Fruit fly (Drosophila melanogaster): ENCODE results near the gene CG7099.

Gene CG7099

dm6 chr2L:13378488-13378964 is 8.8 kb upstream of the CG7099 start, which contains the start of the genes CG9302 and beta'COP (continued):
- TF ChIP-seq sisA (GFP tag; IDR thresholded peaks at IDR 0.05) (peak; percentile 58), CG2129 (GFP tag; IDR thresholded peaks at IDR 0.05; ENCODE audit: partially characterized antibody) (no peak), CrebB (tag; optimal IDR thresholded peaks at IDR 0.05) (no peak), mam (GFP tag; optimal IDR thresholded peaks at IDR 0.05) (peak; percentile 71), Elba2 (GFP tag; optimal IDR thresholded peaks at IDR 0.05) (peak; percentile 40), psq (GFP tag; optimal IDR thresholded peaks at IDR 0.05) (peak; percentile 18), CG16815 (GFP tag; optimal IDR thresholded peaks at IDR 0.05) (peak; percentile 65), CG17802 (tag; optimal IDR thresholded peaks at IDR 0.05) (peak; percentile 16), TFAM (GFP tag; optimal IDR thresholded peaks at IDR 0.05) (no peak), CG10543 (GFP tag; optimal IDR thresholded peaks at IDR 0.05) (peak; percentile 84), Antp (GFP tag; optimal IDR thresholded peaks at IDR 0.05) (peak; percentile 34), eve (GFP tag; optimal IDR thresholded peaks at IDR 0.05) (no peak), Dbx (GFP tag; IDR thresholded peaks at IDR 0.05) (peak; percentile 80), H15 (GFP tag; IDR thresholded peaks at IDR 0.05) (no peak), H2.0 (GFP tag; IDR thresholded peaks at IDR 0.05) (no peak), twi (tag; optimal IDR thresholded peaks at IDR 0.05) (peak; percentile 65), CG17328 (GFP tag; IDR thresholded peaks at IDR 0.05) (no peak), wek (GFP tag; optimal IDR thresholded peaks at IDR 0.05) (no peak), ase (GFP tag; IDR thresholded peaks at IDR 0.05) (no peak; the same call in 2 of the 3 replicates), vnd (GFP tag; IDR thresholded peaks at IDR 0.05; ENCODE audit: partially characterized antibody) (peak; percentile 72; the same call in 2 of the 3 replicates), Bgb (GFP tag; IDR thresholded peaks at IDR 0.05; ENCODE audit: partially characterized antibody) (peak; percentile 62), Lpt (GFP tag; optimal IDR thresholded peaks at IDR 0.05) (no peak), crp (GFP tag; optimal IDR thresholded peaks at IDR 0.05) (peak in 1 of 2 experiments; percentile 39), CG5953 (GFP tag; IDR thresholded peaks at IDR 0.05) (no peak), kay (GFP tag; optimal IDR thresholded peaks at IDR 0.05) (peak; percentile 75), CG18011 (GFP tag; optimal IDR thresholded peaks at IDR 0.05) (peak; percentile 24), hb (GFP tag; IDR thresholded peaks at IDR 0.05; ENCODE audit: partially characterized antibody) (0 out of 3 replicates have a peak, but pooled peaks have one; percentile 21), HmgD (GFP tag; optimal IDR thresholded peaks at IDR 0.05) (no peak), z (GFP tag; IDR thresholded peaks at IDR 0.05) (no peak), CG3995 (GFP tag; optimal IDR thresholded peaks at IDR 0.05) (peak; percentile 21), CG13894 (tag; optimal IDR thresholded peaks at IDR 0.05) (no peak), sqz (GFP tag; optimal IDR thresholded peaks at IDR 0.05) (no peak), HmgZ (tag; optimal IDR thresholded peaks at IDR 0.05) (peak; percentile 42), dmrt11E (tag; optimal IDR thresholded peaks at IDR 0.05) (peak; percentile 67), Six4 (GFP tag; optimal IDR thresholded peaks at IDR 0.05) (peak; percentile 23), CG31388 (GFP tag; optimal IDR thresholded peaks at IDR 0.05) (no peak), chn (GFP tag; optimal IDR thresholded peaks at IDR 0.05) (peak; percentile 39), zfh2 (GFP tag; optimal IDR thresholded peaks at IDR 0.05) (peak; percentile 64), gsb (GFP tag; IDR thresholded peaks at IDR 0.05) (no peak), CG9797 (GFP tag; optimal IDR thresholded peaks at IDR 0.05) (peak; percentile 32), unc-4 (GFP tag; IDR thresholded peaks at IDR 0.05; ENCODE audit: partially characterized antibody) (peak; percentile 71), CG16779 (GFP tag; IDR thresholded peaks at IDR 0.05) (no peak), Dp (GFP tag; optimal IDR thresholded peaks at IDR 0.05) (peak; percentile 5), NC2β (GFP tag; optimal IDR thresholded peaks at IDR 0.05) (no peak), Hr3 (GFP tag; optimal IDR thresholded peaks at IDR 0.05) (peak; percentile 81), CG9817 (tag; optimal IDR thresholded peaks at IDR 0.05) (peak; percentile 75), Doc3 (GFP tag; IDR thresholded peaks at IDR 0.05; ENCODE audit: partially characterized antibody) (peak; percentile 57), CG33557 (GFP tag; optimal IDR thresholded peaks at IDR 0.05) (peak; percentile 65), Dll (GFP tag; IDR thresholded peaks at IDR 0.05; ENCODE audit: partially characterized antibody) (peak; percentile 76), CG2875 (GFP tag; optimal IDR thresholded peaks at IDR 0.05) (no peak)

All from whole organism, embryonic.